Worm (Caenorhabditis elegans) whole organism, early embryonic: ENCODE measurements around the gene madf-4.
"Not testable (repeated sequence)": the region's sequence is repeated elsewhere in the genome, so short reads cannot be mapped to it uniquely, and the experiment has no call there.

ENCODE experiments used
- B0310.2 ChIP-seq: sonication (generic microtip); optimal IDR thresholded peaks from 2 replicates; lab custom pipeline; 2016; ENCODE audit warnings: mild to moderate bottlenecking, missing genetic modification characterization, missing compliant biosample characterization
- F13C5.2 ChIP-seq: sonication (generic microtip); optimal IDR thresholded peaks from 2 replicates; lab custom pipeline; 2017; ENCODE audit warnings: mild to moderate bottlenecking, missing genetic modification characterization, inconsistent platforms, missing compliant biosample characterization
- aly-1 ChIP-seq: sonication (generic microtip); optimal IDR thresholded peaks from 2 replicates; lab custom pipeline; 2016; ENCODE audit warnings: missing genetic modification characterization, missing compliant biosample characterization
- ama-1 ChIP-seq: fragments of 150-350 bp; optimal IDR thresholded peaks from 2 replicates; lab custom pipeline; 2014
- ceh-13 ChIP-seq: fragments of 200-800 bp; sonication (Bioruptor generic); optimal IDR thresholded peaks from 2 replicates; lab custom pipeline; 2018; ENCODE audit warnings: mild to moderate bottlenecking, missing genetic modification characterization, missing compliant biosample characterization
- ceh-36 ChIP-seq: sonication (generic microtip); optimal IDR thresholded peaks from 2 replicates; lab custom pipeline; 2016; ENCODE audit warnings: missing genetic modification characterization, inconsistent platforms, missing compliant biosample characterization
- ets-7 ChIP-seq: sonication (generic microtip); optimal IDR thresholded peaks from 2 replicates; lab custom pipeline; 2016; ENCODE audit warnings: missing genotype, missing genetic modification characterization, missing compliant biosample characterization
- flt-1 ChIP-seq: fragments of 200-800 bp; sonication (Bioruptor generic); IDR thresholded peaks from 2 replicates; pipeline ENCODE4 v1.3.6; 2022; ENCODE audit warnings: missing genetic modification characterization, missing compliant biosample characterization
- hmbx-1 ChIP-seq: sonication (generic microtip); optimal IDR thresholded peaks from 2 replicates; lab custom pipeline; 2016; ENCODE audit warnings: mild to moderate bottlenecking, missing genetic modification characterization, missing compliant biosample characterization
- hmg-4 ChIP-seq: fragments of 200-800 bp; sonication (Bioruptor generic); optimal IDR thresholded peaks from 2 replicates; lab custom pipeline; 2018; ENCODE audit warnings: mild to moderate bottlenecking, missing genetic modification characterization, missing compliant biosample characterization
- hnd-1 ChIP-seq: sonication (generic microtip); optimal IDR thresholded peaks from 2 replicates; lab custom pipeline; 2016; ENCODE audit warnings: missing genetic modification characterization, missing compliant biosample characterization
- pes-1 ChIP-seq: fragments of 200-800 bp; sonication (Bioruptor generic); IDR thresholded peaks from 2 replicates; pipeline ENCODE4 v1.3.6; 2022; ENCODE audit warnings: missing genetic modification reagents, missing genetic modification characterization, missing compliant biosample characterization
- scrt-1 ChIP-seq: fragments of 200-800 bp; sonication (Bioruptor generic); IDR thresholded peaks from 2 replicates; pipeline ENCODE4 v1.3.6; 2022; ENCODE audit warnings: missing genetic modification characterization, missing compliant biosample characterization
- sea-1 ChIP-seq: fragments of 200-800 bp; sonication (Bioruptor generic); conservative IDR thresholded peaks from 2 replicates; pipeline ENCODE4 v1.3.6; 2022; ENCODE audit warnings: missing genetic modification characterization, missing compliant biosample characterization
- tbx-11 ChIP-seq: fragments of 200-800 bp; sonication (Bioruptor generic); IDR thresholded peaks from 2 replicates; pipeline ENCODE4 v1.3.6; 2022; ENCODE audit warnings: missing genetic modification characterization, missing compliant biosample characterization
- tbx-37 ChIP-seq: fragments of 200-800 bp; sonication (Bioruptor generic); conservative IDR thresholded peaks from 2 replicates; pipeline ENCODE4 v1.3.6; 2022; ENCODE audit warnings: missing genetic modification reagents, missing genetic modification characterization, missing compliant biosample characterization
- tra-4 ChIP-seq: sonication (generic microtip); optimal IDR thresholded peaks from 2 replicates; lab custom pipeline; 2017; ENCODE audit warnings: missing genetic modification characterization, missing compliant biosample characterization

madf-4 gene

ce11 chrV:9962394-9962793, at the start of gene madf-4:
TSS of gene madf-4 (minus strand) at chrV:9962494.
- TF ChIP-seq scrt-1 (GFP tag; lab: Robert Waterston, UW), result no peak
- no peak for TF ChIP-seq flt-1 (GFP tag; lab: Robert Waterston, UW)
- no peak for TF ChIP-seq tra-4 (tag; lab: Kevin White, UChicago)
- no peak for TF ChIP-seq hmbx-1 (tag; lab: Kevin White, UChicago)
- no peak for TF ChIP-seq hnd-1 (tag; lab: Kevin White, UChicago)
- TF ChIP-seq B0310.2 (tag; lab: Kevin White, UChicago), result no peak
- no peak for TF ChIP-seq ceh-13 (GFP tag; lab: Kevin White, UChicago)

- TF ChIP-seq F13C5.2 (tag; lab: Kevin White, UChicago) (no peak), tra-4 (tag; lab: Kevin White, UChicago) (no peak), scrt-1 (GFP tag; lab: Robert Waterston, UW) (no peak), tbx-11 (GFP tag; lab: Robert Waterston, UW) (no peak), hnd-1 (tag; lab: Kevin White, UChicago) (no peak), tbx-37 (GFP tag; lab: Robert Waterston, UW) (no peak), aly-1 (no peak), hmbx-1 (tag; lab: Kevin White, UChicago) (no peak), ceh-36 (no peak), ama-1 (lab: Kevin White, UChicago) (no peak), ceh-13 (GFP tag; lab: Kevin White, UChicago) (no peak), hmg-4 (GFP tag; lab: Kevin White, UChicago) (no peak), sea-1 (GFP tag; lab: Robert Waterston, UW) (no peak), pes-1 (GFP tag; lab: Robert Waterston, UW) (no peak), B0310.2 (tag; lab: Kevin White, UChicago) (no peak), ets-7 (tag; lab: Kevin White, UChicago) (no peak), flt-1 (GFP tag; lab: Robert Waterston, UW) (no peak)
Observed at ce11 chrV:10011623-10012022, 49.3 kb upstream of the madf-4 start, which contains the start of gene lea-1. TSS of gene lea-1 (plus strand) at chrV:10011923.

ce11 chrV:10007484-10007883, 45.2 kb upstream of the madf-4 start:
- TF ChIP-seq tbx-11 (GFP tag; lab: Robert Waterston, UW) (no peak), tbx-37 (GFP tag; lab: Robert Waterston, UW) (no peak), flt-1 (GFP tag; lab: Robert Waterston, UW) (no peak), ama-1 (lab: Kevin White, UChicago) (no peak), B0310.2 (tag; lab: Kevin White, UChicago) (no peak), tra-4 (tag; lab: Kevin White, UChicago) (no peak), pes-1 (GFP tag; lab: Robert Waterston, UW) (no peak)

ce11 chrV:10006374-10006773, 44.1 kb upstream of the madf-4 start:
- TF ChIP-seq sea-1 (GFP tag; lab: Robert Waterston, UW) (no peak), B0310.2 (tag; lab: Kevin White, UChicago) (no peak), hmg-4 (GFP tag; lab: Kevin White, UChicago) (no peak), aly-1 (no peak), ama-1 (lab: Kevin White, UChicago) (no peak), ceh-13 (GFP tag; lab: Kevin White, UChicago) (no peak), ceh-36 (no peak), hmbx-1 (tag; lab: Kevin White, UChicago) (no peak), flt-1 (GFP tag; lab: Robert Waterston, UW) (no peak), scrt-1 (GFP tag; lab: Robert Waterston, UW) (no peak), hnd-1 (tag; lab: Kevin White, UChicago) (no peak), tbx-37 (GFP tag; lab: Robert Waterston, UW) (no peak), ets-7 (tag; lab: Kevin White, UChicago) (no peak)

- not testable (repeated sequence) for TF ChIP-seq flt-1 (GFP tag; lab: Robert Waterston, UW); hmbx-1 (tag; lab: Kevin White, UChicago); ets-7 (tag; lab: Kevin White, UChicago)
Observed at ce11 chrV:10004048-10004761, 41.9 kb upstream of the madf-4 start, which contains the start of gene uda-1. TSS of gene uda-1 (plus strand) at chrV:10004755.

- TF ChIP-seq hmbx-1 (tag; lab: Kevin White, UChicago) (no peak), aly-1 (no peak), flt-1 (GFP tag; lab: Robert Waterston, UW) (no peak), B0310.2 (tag; lab: Kevin White, UChicago) (no peak), F13C5.2 (tag; lab: Kevin White, UChicago) (no peak), ceh-36 (no peak), ets-7 (tag; lab: Kevin White, UChicago) (no peak), tbx-37 (GFP tag; lab: Robert Waterston, UW) (no peak), scrt-1 (GFP tag; lab: Robert Waterston, UW) (no peak)
Observed at ce11 chrV:10003315-10003969, 41.1 kb upstream of the madf-4 start.

ce11 chrV:10002720-10003119, 40.4 kb upstream of the madf-4 start:
- TF ChIP-seq ceh-36 (no peak), tra-4 (tag; lab: Kevin White, UChicago) (no peak), ceh-13 (GFP tag; lab: Kevin White, UChicago) (no peak)
